Fruit fly (Drosophila melanogaster) whole organism, embryonic: ENCODE measurements around the gene CG43051.
A peak's percentile ranks its signal among the peaks of the same experiment; 100 is the strongest.

Experiments used
- Ada2b ChIP-seq: fragments of 200-800 bp; sonication (Bioruptor generic); IDR thresholded peaks from 2 replicates; pipeline ENCODE4 v1.3.6; 2022; ENCODE audit warnings: missing biosample characterization, missing genetic modification characterization
- Aef1 ChIP-seq: fragments of 200-800 bp; sonication (Bioruptor generic); IDR thresholded peaks from 3 replicates; pipeline ENCODE4 v1.3.6; 2022; ENCODE audit warnings: missing biosample characterization, missing genetic modification characterization
- Atf6 ChIP-seq: fragments of 200-800 bp; sonication (Bioruptor generic); IDR thresholded peaks from 2 replicates; pipeline ENCODE4 v1.3.6; 2022; ENCODE audit warnings: missing biosample characterization, missing genetic modification characterization
- Bgb ChIP-seq: fragments of 200-800 bp; sonication (Bioruptor generic); IDR thresholded peaks from 2 replicates; pipeline ENCODE4 v1.3.6; 2022; ENCODE audit warnings: missing biosample characterization, missing genetic modification characterization; ENCODE audit not compliant: partially characterized antibody
- Bteb2 ChIP-seq: fragments of 200-800 bp; sonication (Bioruptor generic); optimal IDR thresholded peaks from 2 replicates; lab custom pipeline; 2016; ENCODE audit warnings: missing biosample characterization, missing genetic modification characterization
- CG10147 ChIP-seq: fragments of 200-800 bp; sonication (Bioruptor generic); optimal IDR thresholded peaks from 2 replicates; lab custom pipeline; 2019; ENCODE audit warnings: missing biosample characterization, mild to moderate bottlenecking, missing genetic modification characterization, moderate library complexity
- CG10979 ChIP-seq: fragments of 200-800 bp; sonication (Bioruptor generic); optimal IDR thresholded peaks from 2 replicates; lab custom pipeline; 2018; ENCODE audit warnings: missing biosample characterization, mild to moderate bottlenecking, missing genetic modification characterization, moderate library complexity
- CG11504 ChIP-seq: fragments of 200-800 bp; sonication (Bioruptor generic); optimal IDR thresholded peaks from 3 replicates; lab custom pipeline; 2019; ENCODE audit warnings: missing biosample characterization, mild to moderate bottlenecking, missing genetic modification characterization, moderate library complexity
- CG11560 ChIP-seq: fragments of 200-800 bp; sonication (Bioruptor generic); IDR thresholded peaks from 3 replicates; pipeline ENCODE4 v1.3.6; 2022; ENCODE audit warnings: missing biosample characterization, missing genetic modification characterization
- CG12659 ChIP-seq: fragments of 200-800 bp; sonication (Bioruptor generic); optimal IDR thresholded peaks from 3 replicates; lab custom pipeline; 2017; ENCODE audit warnings: mild to moderate bottlenecking, missing biosample characterization, missing genetic modification reagents, missing genetic modification characterization
- CG14710 ChIP-seq: fragments of 200-800 bp; sonication (Bioruptor generic); optimal IDR thresholded peaks from 3 replicates; lab custom pipeline; 2019; ENCODE audit warnings: missing biosample characterization, mild to moderate bottlenecking, missing genetic modification characterization, moderate library complexity
- CG15073 ChIP-seq: fragments of 200-800 bp; sonication (Bioruptor generic); optimal IDR thresholded peaks from 2 replicates; lab custom pipeline; 2016; ENCODE audit warnings: missing biosample characterization, missing genetic modification characterization
- CG1602 ChIP-seq: fragments of 200-800 bp; sonication (Bioruptor generic); optimal IDR thresholded peaks from 3 replicates; lab custom pipeline; 2016; ENCODE audit warnings: missing biosample characterization, missing genetic modification characterization
- CG17385 ChIP-seq: fragments of 200-800 bp; sonication (Bioruptor generic); optimal IDR thresholded peaks from 3 replicates; lab custom pipeline; 2018; ENCODE audit warnings: missing biosample characterization, mild to moderate bottlenecking, missing genetic modification characterization
- CG18619 ChIP-seq: fragments of 200-800 bp; sonication (Bioruptor generic); optimal IDR thresholded peaks from 3 replicates; lab custom pipeline; 2017; ENCODE audit warnings: missing biosample characterization, mild to moderate bottlenecking, missing genetic modification characterization
- CG30431 ChIP-seq: fragments of 200-800 bp; sonication (Bioruptor generic); optimal IDR thresholded peaks from 2 replicates; lab custom pipeline; 2017; ENCODE audit warnings: missing biosample characterization, missing genetic modification characterization
- CG32532 ChIP-seq: fragments of 200-800 bp; sonication (Bioruptor generic); IDR thresholded peaks from 2 replicates; pipeline ENCODE4 v1.3.6; 2022; ENCODE audit warnings: missing biosample characterization, missing genetic modification characterization
- CG32767 ChIP-seq: fragments of 200-800 bp; sonication (Bioruptor generic); IDR thresholded peaks from 2 replicates; pipeline ENCODE4 v1.3.6; 2022; ENCODE audit warnings: missing biosample characterization, missing genetic modification characterization
- CG34224 ChIP-seq: fragments of 200-800 bp; sonication (Bioruptor generic); IDR thresholded peaks from 3 replicates; pipeline ENCODE4 v1.3.6; 2022; ENCODE audit warnings: missing biosample characterization, missing genetic modification characterization; ENCODE audit not compliant: partially characterized antibody
- CG4707 ChIP-seq: fragments of 200-800 bp; sonication (Bioruptor generic); optimal IDR thresholded peaks from 2 replicates; lab custom pipeline; 2018; ENCODE audit warnings: missing biosample characterization, mild to moderate bottlenecking, missing genetic modification characterization, moderate library complexity
- CG5180 ChIP-seq: fragments of 200-800 bp; sonication (Bioruptor generic); optimal IDR thresholded peaks from 3 replicates; lab custom pipeline; 2017; ENCODE audit warnings: missing biosample characterization, missing genetic modification characterization, mild to moderate bottlenecking, moderate library complexity, missing genetic modification reagents
- CG7556 ChIP-seq: fragments of 200-800 bp; sonication (Bioruptor generic); optimal IDR thresholded peaks from 2 replicates; lab custom pipeline; 2017; ENCODE audit warnings: missing biosample characterization, mild to moderate bottlenecking, missing genetic modification characterization
- CG7987 ChIP-seq: fragments of 200-800 bp; sonication (Bioruptor generic); optimal IDR thresholded peaks from 2 replicates; lab custom pipeline; 2018; ENCODE audit warnings: missing biosample characterization, mild to moderate bottlenecking, missing genetic modification characterization, moderate library complexity
- CG8281 ChIP-seq: fragments of 200-800 bp; sonication (Bioruptor generic); optimal IDR thresholded peaks from 2 replicates; lab custom pipeline; 2018; ENCODE audit warnings: missing biosample characterization, mild to moderate bottlenecking, missing genetic modification characterization, moderate library complexity
- CG8290 ChIP-seq, 3 experiments: fragments of 200-800 bp; sonication (Bioruptor generic); optimal IDR thresholded peaks; 2 replicates each; lab custom pipeline; 2016 to 2019; ENCODE audit warnings: missing biosample characterization in 3 of 3, missing genetic modification characterization in 3 of 3, mild to moderate bottlenecking in 2 of 3, moderate library complexity in 1 of 3
- Dbx ChIP-seq: fragments of 200-800 bp; sonication (Bioruptor generic); IDR thresholded peaks from 3 replicates; pipeline ENCODE4 v1.3.6; 2022; ENCODE audit warnings: missing biosample characterization, missing genetic modification characterization
- Dek ChIP-seq: fragments of 200-800 bp; sonication (Bioruptor generic); optimal IDR thresholded peaks from 3 replicates; lab custom pipeline; 2019; ENCODE audit warnings: missing biosample characterization, mild to moderate bottlenecking, missing genetic modification characterization, moderate library complexity
- E2f2 ChIP-seq: fragments of 200-800 bp; sonication (Bioruptor generic); IDR thresholded peaks from 2 replicates; pipeline ENCODE4 v1.3.6; 2022; ENCODE audit warnings: missing biosample characterization, missing genetic modification characterization
- HLHmδ ChIP-seq: fragments of 200-800 bp; sonication (Bioruptor generic); optimal IDR thresholded peaks from 2 replicates; lab custom pipeline; 2018; ENCODE audit warnings: missing biosample characterization, mild to moderate bottlenecking, missing genetic modification characterization, moderate library complexity
- Hsf ChIP-seq: fragments of 200-800 bp; sonication (Bioruptor generic); optimal IDR thresholded peaks from 3 replicates; lab custom pipeline; 2016; ENCODE audit warnings: missing biosample characterization, missing genetic modification characterization
- Med ChIP-seq: fragments of 200-800 bp; sonication (Bioruptor generic); peaks from one replicate; lab custom pipeline; 2016; ENCODE audit warnings: missing biosample characterization, missing genetic modification characterization, mild to moderate bottlenecking, inconsistent platforms, moderate library complexity
- Rfx ChIP-seq: fragments of 200-800 bp; sonication (Bioruptor generic); IDR thresholded peaks from 2 replicates; pipeline ENCODE4 v1.3.6; 2022; ENCODE audit warnings: missing biosample characterization, missing genetic modification characterization
- Taf1 ChIP-seq: fragments of 200-800 bp; sonication (Bioruptor generic); IDR thresholded peaks from 2 replicates; pipeline ENCODE4 v1.3.6; 2022; ENCODE audit warnings: missing biosample characterization, missing genetic modification characterization
- Trl ChIP-seq, 3 experiments: fragments of >200 bp in 2 of 3; fragments of 200-800 bp in 1 of 3; sonication (Bioruptor generic) in 1 of 3; optimal IDR thresholded peaks; 2 replicates in 1 of 3; 3 replicates in 2 of 3; lab custom pipeline; 2016 to 2017; ENCODE audit warnings: missing biosample characterization in 1 of 3, missing genetic modification characterization in 1 of 3
- al ChIP-seq: fragments of 200-800 bp; sonication (Bioruptor generic); IDR thresholded peaks from 2 replicates; pipeline ENCODE4 v1.3.6; 2022; ENCODE audit warnings: missing biosample characterization, missing genetic modification characterization
- ara ChIP-seq: fragments of 200-800 bp; sonication (Bioruptor generic); IDR thresholded peaks from 2 replicates; pipeline ENCODE4 v1.3.6; 2022; ENCODE audit warnings: missing biosample characterization, missing genetic modification characterization
- cg ChIP-seq: fragments of 200-800 bp; sonication (Bioruptor generic); optimal IDR thresholded peaks from 3 replicates; lab custom pipeline; 2019; ENCODE audit warnings: missing biosample characterization, mild to moderate bottlenecking, missing genetic modification characterization, moderate library complexity
- chm ChIP-seq: fragments of 200-800 bp; sonication (Bioruptor generic); IDR thresholded peaks from 2 replicates; pipeline ENCODE4 v1.3.6; 2022; ENCODE audit warnings: missing biosample characterization, missing genetic modification characterization
- grn ChIP-seq: fragments of 200-800 bp; sonication (Bioruptor generic); optimal IDR thresholded peaks from 3 replicates; lab custom pipeline; 2017; ENCODE audit warnings: missing biosample characterization, missing genetic modification characterization
- gsb ChIP-seq: fragments of 200-800 bp; sonication (Bioruptor generic); IDR thresholded peaks from 2 replicates; pipeline ENCODE4 v1.3.6; 2022; ENCODE audit warnings: missing biosample characterization, missing genetic modification characterization
- org-1 ChIP-seq: fragments of 200-800 bp; sonication (Bioruptor generic); optimal IDR thresholded peaks from 2 replicates; lab custom pipeline; 2017; ENCODE audit warnings: missing biosample characterization, missing genetic modification characterization
- ranshi ChIP-seq: fragments of 200-800 bp; sonication (Bioruptor generic); IDR thresholded peaks from 2 replicates; pipeline ENCODE4 v1.3.6; 2022; ENCODE audit warnings: missing biosample characterization, missing genetic modification characterization
- rib ChIP-seq: fragments of 200-800 bp; sonication (Bioruptor generic); IDR thresholded peaks from 2 replicates; pipeline ENCODE4 v1.3.6; 2022; ENCODE audit warnings: missing biosample characterization, missing genetic modification characterization
- row ChIP-seq: fragments of 200-800 bp; sonication (Bioruptor generic); IDR thresholded peaks from 3 replicates; pipeline ENCODE4 v1.3.6; 2022; ENCODE audit warnings: missing biosample characterization, missing genetic modification characterization
- shn ChIP-seq: fragments of 200-800 bp; sonication (Bioruptor generic); optimal IDR thresholded peaks from 3 replicates; lab custom pipeline; 2016; ENCODE audit warnings: missing biosample characterization, missing genetic modification characterization
- ssp ChIP-seq: fragments of 200-800 bp; sonication (Bioruptor generic); IDR thresholded peaks from 2 replicates; pipeline ENCODE4 v1.3.6; 2022; ENCODE audit warnings: missing biosample characterization, missing genetic modification characterization
- sug ChIP-seq: fragments of 200-800 bp; optimal IDR thresholded peaks from 2 replicates; lab custom pipeline; 2019; ENCODE audit warnings: missing biosample characterization, mild to moderate bottlenecking, missing genetic modification characterization, moderate library complexity
- tgo ChIP-seq: fragments of 200-800 bp; sonication (Bioruptor generic); IDR thresholded peaks from 3 replicates; pipeline ENCODE4 v1.3.6; 2022; ENCODE audit warnings: missing biosample characterization, missing genetic modification characterization
- tx ChIP-seq: fragments of 200-800 bp; sonication (Bioruptor generic); optimal IDR thresholded peaks from 2 replicates; lab custom pipeline; 2016; ENCODE audit warnings: missing biosample characterization, missing genetic modification characterization
- wdn ChIP-seq: fragments of 200-800 bp; sonication (Bioruptor generic); IDR thresholded peaks from 2 replicates; pipeline ENCODE4 v1.3.6; 2022; ENCODE audit warnings: missing biosample characterization, missing genetic modification characterization
- zfh2 ChIP-seq: fragments of 200-800 bp; sonication (Bioruptor generic); optimal IDR thresholded peaks from 2 replicates; lab custom pipeline; 2016; ENCODE audit warnings: missing biosample characterization, missing genetic modification characterization

The CG43051 gene

dm6 chr2L:12540246-12540645, 32.5 kb downstream of the CG43051 start (continued):
- no peak for TF ChIP-seq al (GFP tag; lab: Robert Waterston, UW)
- TF ChIP-seq Trl (optimal IDR thresholded peaks at IDR 0.05; lab: Kevin White, UChicago): peak in 1 of 2 experiments; percentile 9
- no peak for TF ChIP-seq Trl (GFP tag; optimal IDR thresholded peaks at IDR 0.05; lab: Kevin White, UChicago)
- no peak for TF ChIP-seq CG14710 (tag; lab: Kevin White, UChicago)
- no peak for TF ChIP-seq HLHmδ (GFP tag; lab: Kevin White, UChicago)
- no peak for TF ChIP-seq CG7556 (GFP tag; lab: Kevin White, UChicago)
- TF ChIP-seq zfh2: no peak
- TF ChIP-seq CG8290 (GFP tag; optimal IDR thresholded peaks at IDR 0.05; lab: Kevin White, UChicago): no peak
- TF ChIP-seq CG8290 (tag; optimal IDR thresholded peaks at IDR 0.05; lab: Kevin White, UChicago): peak in 1 of 2 experiments; percentile 30
- no peak for TF ChIP-seq CG7987 (GFP tag; lab: Kevin White, UChicago)
- TF ChIP-seq chm (GFP tag; lab: Robert Waterston, UW): 0 out of 2 replicates have a peak, but pooled peaks have one; percentile 14
- no peak for TF ChIP-seq tx (GFP tag; lab: Kevin White, UChicago)
- TF ChIP-seq Taf1 (GFP tag; lab: Robert Waterston, UW): no peak
- no peak for TF ChIP-seq gsb
- no peak for TF ChIP-seq shn (GFP tag; lab: Kevin White, UChicago)
- TF ChIP-seq CG34224 (GFP tag; lab: Robert Waterston, UW): peak; percentile 10; the same call in 1 of the 3 replicates
- peak; percentile 69 for TF ChIP-seq Med (GFP tag; lab: Kevin White, UChicago)
- TF ChIP-seq ssp (GFP tag; lab: Robert Waterston, UW): no peak
- TF ChIP-seq CG11560 (tag; lab: Robert Waterston, UW): no peak
- TF ChIP-seq Aef1: no peak
- no peak for TF ChIP-seq CG32767
- peak; percentile 12 for TF ChIP-seq CG10979 (tag; lab: Kevin White, UChicago)
- TF ChIP-seq cg (GFP tag; lab: Kevin White, UChicago): peak; percentile 87
- TF ChIP-seq grn: no peak
- TF ChIP-seq ara: no peak
- no peak for TF ChIP-seq CG12659 (GFP tag; lab: Kevin White, UChicago)
- 0 out of 2 replicates have a peak, but pooled peaks have one; percentile 12 for TF ChIP-seq Bgb (GFP tag; lab: Robert Waterston, UW)
- TF ChIP-seq CG8281 (tag; lab: Kevin White, UChicago): no peak
- TF ChIP-seq CG17385 (GFP tag; lab: Kevin White, UChicago): no peak
- TF ChIP-seq CG11504 (tag; lab: Kevin White, UChicago): peak; percentile 23
- peak; percentile 33 for TF ChIP-seq CG5180
- no peak for TF ChIP-seq Hsf (GFP tag; lab: Kevin White, UChicago)
- TF ChIP-seq CG30431 (GFP tag; lab: Kevin White, UChicago): no peak
- no peak for TF ChIP-seq row
- TF ChIP-seq tgo (GFP tag; lab: Robert Waterston, UW): no peak
- TF ChIP-seq E2f2 (GFP tag; lab: Robert Waterston, UW): peak; percentile 23; the same call in 1 of the 2 replicates
- 0 out of 2 replicates have a peak, but pooled peaks have one; percentile 26 for TF ChIP-seq rib

dm6 chr2L:12542018-12542417, 34.3 kb downstream of the CG43051 start:
- TF ChIP-seq Rfx (GFP tag; lab: Robert Waterston, UW) (peak; percentile 82), Bteb2 (GFP tag; lab: Kevin White, UChicago) (peak; percentile 26), CG1602 (GFP tag; lab: Kevin White, UChicago) (no peak), Dek (peak; percentile 76), Atf6 (GFP tag; lab: Robert Waterston, UW) (peak; percentile 80), CG4707 (GFP tag; lab: Kevin White, UChicago) (no peak), wdn (GFP tag; lab: Robert Waterston, UW) (peak; percentile 74), CG32532 (GFP tag; lab: Robert Waterston, UW) (peak; percentile 80), CG18619 (GFP tag; lab: Kevin White, UChicago) (peak; percentile 13), Ada2b (peak; percentile 24; the same call in 1 of the 2 replicates), CG11504 (tag; lab: Kevin White, UChicago) (peak; percentile 25), CG11560 (tag; lab: Robert Waterston, UW) (peak; percentile 51; the same call in 1 of the 3 replicates), sug (tag; lab: Kevin White, UChicago) (peak; percentile 50), Dbx (GFP tag; lab: Robert Waterston, UW) (peak; percentile 83; the same call in 2 of the 3 replicates), org-1 (GFP tag; lab: Kevin White, UChicago) (peak; percentile 10), CG7556 (GFP tag; lab: Kevin White, UChicago) (peak; percentile 34), CG14710 (tag; lab: Kevin White, UChicago) (no peak), CG15073 (GFP tag; lab: Kevin White, UChicago) (no peak), CG10147 (GFP tag; lab: Kevin White, UChicago) (peak; percentile 85), ranshi (GFP tag; lab: Robert Waterston, UW) (0 out of 2 replicates have a peak, but pooled peaks have one; percentile 14)
